Fruit fly (Drosophila melanogaster) ovary, adult (tissue): ENCODE results near the gene hook.

Experiments used
- CG17801 ChIP-seq: fragments of 200-800 bp; optimal IDR thresholded peaks from 2 replicates; lab custom pipeline; 2019; ENCODE audit warnings: missing biosample characterization, mild to moderate bottlenecking, missing genetic modification characterization, moderate library complexity; ENCODE audit not compliant: partially characterized antibody

Gene hook

DNA sequence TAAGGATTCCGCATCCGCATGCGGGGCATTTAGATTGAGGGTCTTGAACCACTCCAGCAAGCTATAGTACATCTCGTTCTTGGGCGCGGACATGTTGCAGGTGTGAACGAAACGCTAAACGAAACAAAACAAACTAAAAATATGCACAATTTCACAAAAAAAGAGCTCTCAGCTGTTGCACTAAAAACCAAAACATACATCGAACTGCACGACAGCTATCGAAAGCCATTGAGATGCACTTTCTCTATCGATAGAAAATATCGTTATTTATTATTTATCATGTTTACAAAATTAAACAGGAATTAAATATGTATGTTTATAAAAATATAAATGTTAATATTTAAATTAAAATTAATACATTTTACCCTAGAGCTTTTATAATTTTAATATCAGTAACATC is at the start of gene hook:
Gene hook (minus strand): TSS at position 211 of the 400 bp plus-strand sequence.
- peak; percentile 32 for TF ChIP-seq CG17801 (GFP tag; lab: Kevin White, UChicago)

DNA sequence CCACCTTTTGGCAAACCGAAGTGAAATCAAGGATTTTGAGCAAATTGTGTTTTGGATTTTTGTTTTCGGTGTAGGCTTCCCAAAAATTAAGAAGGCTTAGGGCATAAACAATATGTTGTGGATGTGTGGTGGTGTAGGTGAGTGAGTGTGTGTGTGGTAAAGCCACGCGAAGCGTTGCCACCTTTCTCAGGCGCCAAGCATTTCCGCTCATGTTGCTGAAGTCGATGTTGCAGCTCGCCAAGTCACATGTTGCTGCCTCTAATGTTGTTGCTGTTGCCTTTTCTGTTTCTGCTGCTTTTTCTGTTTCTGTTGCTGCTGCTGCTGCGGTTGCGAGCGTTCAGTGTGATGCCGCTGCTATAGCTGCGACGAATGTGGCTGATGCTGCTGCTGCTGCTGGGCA is 46.4 kb upstream of the hook start:
- TF ChIP-seq CG17801 (GFP tag; lab: Kevin White, UChicago), result no peak

DNA sequence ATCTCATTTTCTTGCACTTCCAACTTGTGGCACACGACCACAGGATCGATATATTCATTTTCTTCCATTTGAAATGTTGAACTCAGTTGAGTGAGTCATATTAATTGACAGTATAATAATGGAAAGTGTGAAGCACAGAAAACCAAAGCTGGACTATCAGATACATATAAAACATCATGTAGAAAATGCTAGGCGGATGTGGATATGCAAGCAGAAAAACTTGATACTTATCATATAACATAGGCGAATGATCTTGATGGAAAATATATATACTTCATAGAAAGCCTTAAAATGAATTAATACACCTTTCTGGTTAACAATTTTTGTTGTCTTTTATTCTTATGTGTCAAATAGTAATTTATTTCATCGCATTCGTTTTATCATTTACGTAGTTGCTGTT is 45.6 kb upstream of the hook start, which contains the start of gene CG10700:
Gene CG10700 (minus strand): TSS at position 101 of the 400 bp plus-strand sequence.
- TF ChIP-seq CG17801 (GFP tag; lab: Kevin White, UChicago), result no peak

DNA sequence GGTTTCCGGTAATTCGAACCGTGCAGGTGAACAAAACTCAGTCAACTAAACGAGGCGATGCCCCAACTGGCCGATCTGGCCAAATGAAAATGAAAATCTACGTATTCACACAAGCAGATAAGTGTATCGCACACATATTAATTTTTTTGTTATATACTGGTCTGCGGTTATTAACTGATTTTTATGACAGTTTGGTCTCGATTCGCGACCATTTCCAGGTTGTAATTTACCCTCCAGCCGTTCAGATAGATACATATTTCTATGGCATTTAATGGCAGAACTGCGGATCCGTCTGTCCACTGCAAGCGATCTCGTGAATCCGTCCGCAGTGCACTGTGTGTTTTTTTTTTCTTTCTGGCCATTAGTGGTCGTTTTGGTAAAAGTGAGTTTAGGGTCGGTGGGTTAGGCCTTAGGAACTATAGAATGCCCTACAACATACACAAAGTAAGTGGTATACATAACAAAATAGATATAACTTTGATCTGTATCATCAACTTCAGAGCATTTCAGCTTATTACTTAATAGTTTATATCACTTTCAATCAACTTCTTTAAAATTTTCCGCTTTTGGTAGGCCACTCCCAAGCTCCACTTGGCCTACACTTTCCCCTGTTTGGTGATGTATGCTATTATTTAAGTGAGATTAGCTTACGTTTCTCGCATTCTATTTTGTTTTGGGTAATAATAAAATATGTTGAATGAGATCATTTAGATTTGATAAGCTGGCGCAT is 41.0 kb upstream of the hook start, which contains the start of gene CG17572:
Gene CG17572 (minus strand): TSS at position 51 of the 730 bp plus-strand sequence.
- no peak for TF ChIP-seq CG17801 (GFP tag; lab: Kevin White, UChicago)

DNA sequence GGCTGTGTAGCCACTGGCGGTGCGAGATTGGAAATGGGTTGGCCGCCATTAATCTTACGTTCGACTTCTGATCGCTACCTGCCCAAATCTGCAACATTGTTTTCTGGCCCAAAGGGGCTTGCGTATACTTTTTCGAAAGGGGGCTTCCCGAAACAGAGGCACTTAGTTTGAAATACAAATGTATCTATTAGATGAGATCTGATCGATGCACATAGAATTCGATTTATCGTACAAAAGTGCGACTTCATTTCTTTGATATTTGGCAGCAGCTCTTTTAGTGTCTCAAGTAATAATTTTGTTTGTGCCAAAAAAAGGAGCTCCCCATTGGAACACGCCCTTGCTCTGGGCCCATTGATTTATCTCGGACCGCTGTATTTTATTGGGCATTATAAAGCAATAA is 38.4 kb upstream of the hook start:
- TF ChIP-seq CG17801 (GFP tag; lab: Kevin White, UChicago), result no peak

DNA sequence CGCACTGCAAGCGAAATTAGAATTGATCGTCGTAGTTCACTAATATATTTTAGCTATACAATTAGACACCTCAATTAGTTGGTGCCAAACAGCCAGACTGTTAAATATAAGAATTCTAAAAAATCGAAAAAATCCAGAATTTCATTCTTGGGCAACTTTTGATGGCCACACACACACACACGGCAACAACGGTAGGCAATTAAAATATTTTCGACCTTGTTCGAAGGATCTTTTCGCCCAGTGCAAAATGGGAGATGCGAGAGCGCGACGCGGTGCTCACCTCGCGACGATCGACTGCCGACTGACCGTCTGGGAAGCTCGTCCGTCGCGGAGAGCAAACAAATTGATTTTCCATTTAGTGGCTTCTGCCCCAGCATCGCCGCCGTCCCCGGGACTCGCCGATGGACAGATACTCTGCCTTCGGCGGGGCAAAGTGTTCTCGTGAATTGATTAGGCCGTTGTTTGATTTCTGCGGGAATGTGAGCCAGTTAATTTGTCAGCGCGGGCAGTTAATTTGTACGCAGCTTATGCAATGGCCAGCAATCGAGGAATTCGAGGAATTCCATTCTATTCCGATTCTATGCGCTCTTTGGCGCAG is 36.3 kb upstream of the hook start, which contains the start of gene CG10702:
Gene CG10702 (minus strand): TSS at position 304 of the 598 bp plus-strand sequence.
- TF ChIP-seq CG17801 (GFP tag; lab: Kevin White, UChicago), result no peak

DNA sequence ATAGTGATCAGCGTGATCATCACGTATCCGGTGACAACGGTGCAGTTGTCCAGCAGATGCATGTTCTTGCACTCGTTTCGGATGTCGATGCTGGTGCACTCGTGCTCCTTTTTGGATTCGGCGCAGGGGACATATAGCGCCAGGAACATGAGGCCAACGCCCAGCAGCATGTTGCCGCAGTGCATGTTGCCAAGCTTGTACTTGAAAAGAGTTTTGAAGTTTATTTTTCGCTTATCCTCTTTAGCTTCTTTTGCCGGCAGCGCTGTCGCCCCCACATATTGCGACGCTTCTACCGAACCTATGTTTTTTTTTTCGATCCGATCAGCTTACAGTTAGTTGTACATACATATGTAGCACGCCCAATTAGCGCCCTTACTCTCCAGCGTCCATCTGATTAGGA is 35.1 kb upstream of the hook start:
- no peak for TF ChIP-seq CG17801 (GFP tag; lab: Kevin White, UChicago)

DNA sequence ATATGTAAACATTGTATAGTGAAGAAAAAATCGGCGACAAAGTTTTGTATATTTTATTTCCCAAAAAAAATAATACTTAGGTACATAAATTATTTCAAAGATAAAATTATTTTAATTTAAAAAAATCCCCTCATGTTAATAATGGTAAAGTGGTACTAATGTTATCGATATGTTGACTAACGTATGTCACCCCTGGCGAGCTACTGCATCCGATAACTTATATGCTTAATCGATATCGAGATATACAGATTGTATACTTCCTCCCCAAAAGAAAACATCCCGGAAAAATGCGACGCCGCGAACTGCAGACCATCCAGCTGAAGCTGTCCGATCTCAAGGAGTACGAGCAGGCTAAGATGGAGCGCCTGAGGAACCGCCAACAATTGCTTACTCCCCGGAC is 31.4 kb upstream of the hook start, which contains the start of gene CG17343:
Gene CG17343 (plus strand): TSS at position 224 of the 400 bp plus-strand sequence.
- peak; percentile 13 for TF ChIP-seq CG17801 (GFP tag; lab: Kevin White, UChicago)

DNA sequence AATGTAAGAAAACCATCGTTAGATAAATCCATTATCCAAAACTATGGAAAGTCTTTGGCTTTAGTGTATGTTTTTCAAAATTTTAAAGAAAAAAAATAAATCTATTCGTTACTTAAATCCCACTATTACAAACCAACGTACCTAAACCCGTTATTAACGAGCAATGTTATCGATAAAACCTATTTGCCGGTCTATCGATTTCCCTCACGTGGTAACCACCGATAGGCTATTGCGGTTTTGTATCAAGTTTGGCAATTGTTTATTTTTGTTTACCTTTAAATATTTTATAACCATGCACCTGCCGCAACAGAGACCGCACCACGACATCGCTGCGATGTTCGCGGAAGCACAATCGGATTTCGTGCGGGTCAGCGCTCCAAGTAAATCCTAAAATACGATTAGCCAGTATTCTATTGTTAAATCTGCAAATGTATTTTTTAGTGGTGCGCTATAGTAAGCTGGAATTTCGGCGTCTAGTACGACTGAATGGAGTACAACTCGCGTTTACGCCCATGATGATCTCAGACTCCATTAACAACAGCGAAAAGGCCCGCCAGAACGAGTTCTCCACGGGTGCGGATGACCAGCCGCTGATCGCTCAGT is 29.9 kb upstream of the hook start, which contains the start of gene Dus4:
Gene Dus4 (plus strand): TSS at position 206 of the 603 bp plus-strand sequence.
- TF ChIP-seq CG17801 (GFP tag; lab: Kevin White, UChicago), result no peak

DNA sequence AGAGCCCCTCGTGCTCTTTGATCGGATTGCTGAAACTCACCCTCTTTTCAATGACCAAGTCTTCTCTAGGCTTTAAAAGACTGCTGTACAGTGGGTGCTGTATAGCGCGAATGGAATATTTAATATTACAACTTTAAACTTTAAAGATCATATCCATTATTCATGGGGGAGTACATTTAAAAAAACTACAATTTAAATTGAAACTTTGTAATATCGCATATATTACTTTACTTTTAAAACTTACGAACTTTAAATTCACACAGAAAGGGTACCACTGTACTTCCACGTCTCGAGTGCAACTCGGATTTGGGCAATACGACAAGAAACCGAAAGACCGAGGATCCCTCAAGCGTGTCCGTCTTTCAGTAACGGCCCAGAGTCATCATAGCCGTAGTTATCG is 25.6 kb upstream of the hook start, which contains the start of gene Phlpp:
Gene Phlpp (plus strand): TSS at position 214 of the 400 bp plus-strand sequence.
- TF ChIP-seq CG17801 (GFP tag; lab: Kevin White, UChicago), result no peak

DNA sequence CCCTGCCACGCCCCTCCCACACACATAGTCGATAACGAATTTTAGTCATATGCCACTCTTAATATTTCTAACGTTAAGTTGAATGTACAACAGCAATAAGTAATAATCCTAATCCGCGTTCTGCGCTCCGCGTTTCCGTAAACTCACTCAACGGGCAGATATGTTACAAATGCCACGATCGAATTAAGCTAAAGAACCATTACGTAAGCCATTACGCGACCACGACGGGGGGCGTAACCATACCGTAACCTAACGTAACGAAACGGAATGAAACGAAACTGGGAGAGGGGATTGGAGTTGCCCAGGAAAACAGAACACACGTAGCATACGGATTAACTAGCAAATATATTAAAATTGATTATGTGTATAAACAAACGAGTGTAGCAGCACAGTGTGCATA is 24.5 kb upstream of the hook start:
- TF ChIP-seq CG17801 (GFP tag; lab: Kevin White, UChicago), result no peak

DNA sequence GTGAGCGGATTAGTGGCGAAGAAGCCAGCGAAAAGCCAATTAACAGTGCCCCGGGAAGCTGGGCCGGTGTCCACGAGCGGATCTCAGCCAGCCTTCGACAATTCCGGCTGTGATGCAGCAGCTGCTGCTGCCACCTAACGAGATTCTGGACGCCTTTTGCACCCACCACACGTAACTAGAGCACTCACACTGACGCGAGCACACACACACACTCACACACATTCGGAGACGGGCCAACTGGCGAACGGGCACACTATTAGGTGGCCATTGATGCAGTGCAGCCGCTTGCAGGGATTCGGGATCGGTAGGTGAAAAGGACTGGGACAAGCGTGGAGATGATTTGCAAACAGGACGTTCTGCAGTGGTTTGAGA is 21.2 kb upstream of the hook start:
- TF ChIP-seq CG17801 (GFP tag; lab: Kevin White, UChicago), result no peak

DNA sequence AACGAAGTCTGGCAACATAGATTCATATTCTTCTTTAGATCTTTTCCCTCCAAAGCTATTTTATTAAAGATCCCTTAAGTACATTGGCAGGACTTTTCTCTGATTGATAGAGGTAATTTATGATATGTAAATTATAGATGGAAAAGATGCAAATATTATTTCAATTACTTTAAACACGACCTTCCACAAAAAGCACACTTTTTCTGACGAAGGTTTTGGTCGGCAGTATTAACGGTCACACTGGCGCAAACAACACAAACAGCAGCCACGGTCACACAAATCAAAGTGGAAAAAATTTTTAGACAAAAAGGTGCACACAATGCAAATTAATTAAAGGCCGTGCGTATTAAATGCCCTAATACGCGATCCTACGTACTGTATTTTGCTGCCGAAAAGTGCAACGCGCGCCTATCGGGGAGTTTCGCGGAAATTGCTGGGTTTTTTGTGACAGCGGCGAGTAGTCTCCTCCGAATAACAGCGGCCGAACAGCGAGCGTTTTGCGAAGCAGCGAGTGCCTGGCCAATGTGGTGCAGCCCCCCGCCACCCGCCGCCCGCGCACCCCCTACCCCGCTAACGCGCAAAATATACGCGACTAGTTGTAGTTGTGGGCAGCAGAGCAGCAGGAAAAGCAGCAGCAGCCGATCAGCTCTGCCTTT is 20.7 kb upstream of the hook start, which contains the start of gene CG10492:
Gene CG10492 (plus strand): TSS at position 219 of the 656 bp plus-strand sequence.
- TF ChIP-seq CG17801 (GFP tag; lab: Kevin White, UChicago), result no peak

DNA sequence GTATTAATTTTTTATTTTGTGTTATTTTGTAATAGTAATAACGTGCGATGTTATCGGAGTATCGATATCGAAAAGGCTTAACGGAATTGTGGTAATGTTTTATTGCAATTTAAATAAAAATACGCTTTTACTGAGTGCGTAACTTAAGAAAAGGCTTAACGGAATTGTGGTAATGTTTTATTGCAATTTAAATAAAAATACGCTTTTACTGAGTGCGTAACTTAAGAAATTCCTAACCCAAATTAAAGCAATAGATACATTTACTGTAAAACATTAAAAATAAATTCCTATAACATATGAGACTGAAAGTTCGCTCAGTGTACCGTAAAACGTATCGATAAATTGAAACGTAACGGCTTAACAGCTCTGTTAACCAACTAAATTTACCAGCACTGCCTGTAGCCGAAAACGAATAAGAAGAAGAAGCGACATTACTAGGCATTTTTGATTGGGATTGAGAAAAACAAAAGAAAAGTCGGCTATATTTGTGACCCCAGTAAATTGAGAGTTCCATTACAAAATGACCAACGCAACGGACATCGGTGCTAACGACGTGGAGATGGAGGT is 18.3 kb upstream of the hook start, which contains the start of gene Rpn3:
Gene Rpn3 (plus strand): TSS at position 257 of the 567 bp plus-strand sequence.
- TF ChIP-seq CG17801 (GFP tag; lab: Kevin White, UChicago), result peak; percentile 84
